Worm (Caenorhabditis elegans): ENCODE measurements around the gene lron-13.

The lron-13 gene

ce11 chrIII:13546537-13546936 is 19.3 kb downstream of the lron-13 start, which contains the start of gene Y76A2B.4:
TSS of gene Y76A2B.4 (minus strand) at chrIII:13546777.
- TF ChIP-seq nhr-25 (tag; optimal IDR thresholded peaks at IDR 0.05) (peak; percentile 42), lin-39 (tag; optimal IDR thresholded peaks at IDR 0.05) (no peak), nhr-43 (tag; optimal IDR thresholded peaks at IDR 0.05; ENCODE audit: poor library complexity, severe bottlenecking) (peak; percentile 19), ama-1 (optimal IDR thresholded peaks at IDR 0.05) (peak; percentile 78)

ce11 chrIII:13548982-13549381 is 21.7 kb downstream of the lron-13 start, which contains the start of gene mmad-1:
TSS of gene mmad-1 (minus strand) at chrIII:13549005.
- TF ChIP-seq unc-62 (GFP tag; optimal IDR thresholded peaks at IDR 0.05): peak; percentile 85
- peak; percentile 9 for TF ChIP-seq snpc-4 (tag; optimal IDR thresholded peaks at IDR 0.05)
- peak; percentile 76 for TF ChIP-seq pha-4 (tag; optimal IDR thresholded peaks at IDR 0.05)
- peak; percentile 13 for TF ChIP-seq ceh-28 (tag; optimal IDR thresholded peaks at IDR 0.05)
- peak; percentile 64 for TF ChIP-seq egl-5 (tag; optimal IDR thresholded peaks at IDR 0.05)
- no peak for TF ChIP-seq nhr-76 (tag; optimal IDR thresholded peaks at IDR 0.05)
- peak; percentile 79 for TF ChIP-seq elt-2 (tag; optimal IDR thresholded peaks at IDR 0.05)
- TF ChIP-seq skn-1 (tag; optimal IDR thresholded peaks at IDR 0.05): no peak
- TF ChIP-seq hmg-11 (tag; optimal IDR thresholded peaks at IDR 0.05): peak; percentile 2
- TF ChIP-seq nfya-1 (tag; optimal IDR thresholded peaks at IDR 0.05; ENCODE audit: insufficient read depth): peak; percentile 72
- TF ChIP-seq pqm-1 (tag; optimal IDR thresholded peaks at IDR 0.05): peak; percentile 47
- TF ChIP-seq lin-15B (tag; optimal IDR thresholded peaks at IDR 0.05): no peak
- TF ChIP-seq nhr-23 (tag; optimal IDR thresholded peaks at IDR 0.05): peak; percentile 26

- TF ChIP-seq ama-1 (optimal IDR thresholded peaks at IDR 0.05) (peak; percentile 12), sea-2 (GFP tag; optimal IDR thresholded peaks at IDR 0.05) (no peak), nfya-1 (tag; optimal IDR thresholded peaks at IDR 0.05; ENCODE audit: insufficient read depth) (peak; percentile 18)
These were observed 22.7 kb downstream of the lron-13 start for ce11 chrIII:13549960-13550359.

- TF ChIP-seq eor-1 (tag; optimal IDR thresholded peaks at IDR 0.05) (no peak), ztf-11 (tag; optimal IDR thresholded peaks at IDR 0.05) (no peak), pha-4 (tag; optimal IDR thresholded peaks at IDR 0.05) (no peak), nhr-67 (tag; optimal IDR thresholded peaks at IDR 0.05) (no peak), daf-12 (tag; optimal IDR thresholded peaks at IDR 0.05) (no peak), egl-5 (tag; optimal IDR thresholded peaks at IDR 0.05) (no peak), nhr-23 (tag; optimal IDR thresholded peaks at IDR 0.05) (no peak), skn-1 (tag; optimal IDR thresholded peaks at IDR 0.05) (no peak), nhr-11 (tag; optimal IDR thresholded peaks at IDR 0.05) (no peak)
These were observed 28.0 kb downstream of the lron-13 start, which contains the start of gene scav-2 for ce11 chrIII:13555234-13555633. TSS of gene scav-2 (minus strand) at chrIII:13555334.

ce11 chrIII:13556039-13556438 is 28.8 kb downstream of the lron-13 start:
- TF ChIP-seq jun-1 (tag; optimal IDR thresholded peaks at IDR 0.05): no peak
- TF ChIP-seq nhr-25 (tag; optimal IDR thresholded peaks at IDR 0.05): peak; percentile 20
- peak; percentile 45 for TF ChIP-seq nhr-23 (tag; optimal IDR thresholded peaks at IDR 0.05)

- TF ChIP-seq aly-2 (tag; optimal IDR thresholded peaks at IDR 0.05) (no peak), R02D3.7 (tag; optimal IDR thresholded peaks at IDR 0.05) (no peak), mml-1 (tag; optimal IDR thresholded peaks at IDR 0.05) (no peak), nhr-23 (tag; optimal IDR thresholded peaks at IDR 0.05) (peak; percentile 34)
These were observed 33.5 kb downstream of the lron-13 start for ce11 chrIII:13560715-13561114.

- TF ChIP-seq nhr-67 (tag; optimal IDR thresholded peaks at IDR 0.05) (no peak), nhr-76 (tag; optimal IDR thresholded peaks at IDR 0.05) (no peak), ceh-16 (tag; optimal IDR thresholded peaks at IDR 0.05) (no peak), ceh-9 (tag; optimal IDR thresholded peaks at IDR 0.05) (no peak), ama-1 (optimal IDR thresholded peaks at IDR 0.05) (no peak), fkh-2 (tag; optimal IDR thresholded peaks at IDR 0.05) (no peak), pha-4 (tag; optimal IDR thresholded peaks at IDR 0.05) (no peak), daf-12 (tag; optimal IDR thresholded peaks at IDR 0.05) (no peak), nhr-237 (tag; optimal IDR thresholded peaks at IDR 0.05) (no peak), sea-2 (GFP tag; optimal IDR thresholded peaks at IDR 0.05) (no peak), nhr-23 (tag; optimal IDR thresholded peaks at IDR 0.05) (no peak)
These were observed 34.0 kb downstream of the lron-13 start for ce11 chrIII:13561233-13561632.

Data from whole organism, L3 larva.